Fruit fly (Drosophila melanogaster) whole organism, adult: ENCODE measurements around the gene CG16790.

Experiments used
- CG11617 ChIP-seq: fragments of 200-800 bp; sonication (Bioruptor generic); optimal IDR thresholded peaks from 2 replicates; lab custom pipeline; 2017; ENCODE audit warnings: mild to moderate bottlenecking, missing biosample characterization, missing genetic modification reagents, missing genetic modification characterization
- CG12768 ChIP-seq: fragments of 200-800 bp; sonication (Bioruptor generic); optimal IDR thresholded peaks from 2 replicates; lab custom pipeline; 2017; ENCODE audit warnings: missing biosample characterization, missing genetic modification characterization, mild to moderate bottlenecking, moderate library complexity, missing genetic modification reagents
- CG14711 ChIP-seq: fragments of 200-800 bp; sonication (Bioruptor generic); optimal IDR thresholded peaks from 2 replicates; lab custom pipeline; 2018; ENCODE audit warnings: missing biosample characterization, mild to moderate bottlenecking, missing genetic modification characterization, moderate library complexity
- CG1620 ChIP-seq: fragments of 200-800 bp; sonication (Bioruptor generic); optimal IDR thresholded peaks from 2 replicates; lab custom pipeline; 2016; ENCODE audit warnings: missing biosample characterization, missing genetic modification characterization
- CG33017 ChIP-seq: fragments of 200-800 bp; sonication (Bioruptor generic); optimal IDR thresholded peaks from 2 replicates; lab custom pipeline; 2018; ENCODE audit warnings: missing biosample characterization, mild to moderate bottlenecking, missing genetic modification characterization, moderate library complexity
- CG5204 ChIP-seq: fragments of 200-800 bp; sonication (Bioruptor generic); optimal IDR thresholded peaks from 2 replicates; lab custom pipeline; 2016; ENCODE audit warnings: missing biosample characterization, missing genetic modification characterization
- CG7045 ChIP-seq: fragments of 200-800 bp; sonication (Bioruptor generic); optimal IDR thresholded peaks from 2 replicates; lab custom pipeline; 2017; ENCODE audit warnings: missing biosample characterization, mild to moderate bottlenecking, missing genetic modification characterization
- CG7101 ChIP-seq: fragments of 200-800 bp; sonication (Bioruptor generic); optimal IDR thresholded peaks from 2 replicates; lab custom pipeline; 2018; ENCODE audit warnings: missing biosample characterization, mild to moderate bottlenecking, missing genetic modification characterization, moderate library complexity
- Clk ChIP-seq: fragments of 200-800 bp; sonication (Bioruptor generic); optimal IDR thresholded peaks from 2 replicates; lab custom pipeline; 2017; ENCODE audit warnings: missing biosample characterization, missing genetic modification characterization
- Crg-1 ChIP-seq: fragments of 200-800 bp; sonication (Bioruptor generic); optimal IDR thresholded peaks from 2 replicates; lab custom pipeline; 2016; ENCODE audit warnings: missing biosample characterization, missing genetic modification characterization
- Hr96 ChIP-seq: fragments of 200-800 bp; sonication (Bioruptor generic); optimal IDR thresholded peaks from 2 replicates; lab custom pipeline; 2016; ENCODE audit warnings: missing biosample characterization, missing genetic modification characterization
- Mnt ChIP-seq: fragments of 200-800 bp; sonication (Bioruptor generic); optimal IDR thresholded peaks from 2 replicates; lab custom pipeline; 2016; ENCODE audit warnings: missing biosample characterization, mild to moderate bottlenecking, missing genetic modification characterization
- bab1 ChIP-seq: fragments of 200-800 bp; sonication (Bioruptor generic); optimal IDR thresholded peaks from 3 replicates; lab custom pipeline; 2019; ENCODE audit warnings: missing biosample characterization, mild to moderate bottlenecking, missing genetic modification characterization, moderate library complexity
- cic ChIP-seq: fragments of 200-800 bp; sonication (Bioruptor generic); optimal IDR thresholded peaks from 2 replicates; lab custom pipeline; 2017; ENCODE audit warnings: missing biosample characterization, mild to moderate bottlenecking, missing genetic modification characterization, moderate library complexity
- cnc ChIP-seq, 2 experiments: fragments of >200 bp; optimal IDR thresholded peaks; 2 replicates each; lab custom pipeline; 2017
- kay ChIP-seq: fragments of 200-800 bp; sonication (Bioruptor generic); peaks from one replicate; lab custom pipeline; 2016; ENCODE audit warnings: missing biosample characterization, missing genetic modification characterization, borderline replicate concordance
- ovo ChIP-seq: fragments of 200-800 bp; sonication (Bioruptor generic); optimal IDR thresholded peaks from 2 replicates; lab custom pipeline; 2016; ENCODE audit warnings: missing biosample characterization, missing genetic modification characterization
- pad ChIP-seq: fragments of 200-800 bp; sonication (Bioruptor generic); optimal IDR thresholded peaks from 3 replicates; lab custom pipeline; 2017; ENCODE audit warnings: missing biosample characterization, missing genetic modification characterization, mild to moderate bottlenecking, moderate library complexity, missing genetic modification reagents
- tj ChIP-seq: fragments of 200-800 bp; sonication (Bioruptor generic); optimal IDR thresholded peaks from 3 replicates; lab custom pipeline; 2017; ENCODE audit warnings: missing biosample characterization, mild to moderate bottlenecking, missing genetic modification characterization, moderate library complexity
- toe ChIP-seq: fragments of 200-800 bp; sonication (Bioruptor generic); optimal IDR thresholded peaks from 2 replicates; lab custom pipeline; 2016; ENCODE audit warnings: missing biosample characterization, missing genetic modification characterization

The CG16790 gene

DNA sequence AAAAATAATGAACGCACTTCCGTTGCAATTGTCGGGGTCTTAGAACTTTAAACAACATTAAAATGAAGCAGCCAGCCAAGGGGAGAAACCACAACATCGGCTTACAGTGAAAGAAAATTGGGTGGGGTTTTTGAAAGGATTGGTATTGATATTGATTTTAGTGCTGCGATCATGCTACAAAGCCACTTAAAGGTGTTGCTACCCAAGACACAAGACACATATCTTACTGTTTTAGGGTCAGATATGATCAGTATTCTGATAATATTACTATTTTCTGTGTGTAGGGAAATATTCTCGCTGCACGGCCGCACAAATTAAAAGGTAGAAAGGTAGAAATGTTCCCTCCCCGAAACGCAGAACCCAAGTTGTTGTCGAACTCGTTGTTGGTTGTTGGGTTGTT lies 35.1 kb upstream of the CG16790 start:
- TF ChIP-seq CG7045 (GFP tag; lab: Kevin White, UChicago) (no peak), CG1620 (no peak), Crg-1 (GFP tag; lab: Kevin White, UChicago) (no peak), Clk (GFP tag; lab: Kevin White, UChicago) (no peak), tj (GFP tag; lab: Kevin White, UChicago) (no peak), CG33017 (no peak), cnc (optimal IDR thresholded peaks at IDR 0.05; lab: Kevin White, UChicago) (no peak), Hr96 (GFP tag; lab: Kevin White, UChicago) (no peak), CG12768 (GFP tag; lab: Kevin White, UChicago) (no peak), CG5204 (GFP tag; lab: Kevin White, UChicago) (no peak), pad (GFP tag; lab: Kevin White, UChicago) (no peak), CG7101 (tag; lab: Kevin White, UChicago) (no peak), CG11617 (GFP tag; lab: Kevin White, UChicago) (no peak), bab1 (no peak), kay (GFP tag; lab: Kevin White, UChicago) (no peak), Mnt (GFP tag; lab: Kevin White, UChicago) (no peak)

DNA sequence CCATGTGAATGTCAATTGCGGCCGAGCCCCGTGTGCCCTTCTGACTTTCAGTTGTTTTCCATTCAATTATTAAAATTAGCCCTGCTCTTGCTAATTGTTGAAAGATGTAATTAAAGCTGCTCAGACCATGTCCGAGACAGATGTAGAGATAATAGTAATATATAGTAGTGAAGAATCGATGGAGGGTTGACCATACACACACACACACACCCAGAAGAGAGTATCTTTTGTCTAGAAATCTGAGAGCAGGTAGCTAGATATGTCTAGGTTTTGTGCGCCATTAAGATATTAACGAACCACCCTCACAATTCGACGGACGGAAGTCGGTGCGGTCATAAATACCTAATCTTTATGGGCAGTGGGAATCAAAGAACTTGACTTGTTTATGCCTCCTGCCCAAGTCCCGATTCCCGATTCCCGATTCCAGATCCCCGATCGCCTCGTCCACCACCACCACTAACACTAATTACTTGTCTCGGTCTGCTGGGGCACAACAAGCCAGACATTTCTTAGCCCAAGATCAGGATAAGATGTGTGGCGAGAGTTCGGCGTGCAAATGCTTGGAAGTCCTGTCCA lies 34.5 kb upstream of the CG16790 start:
- TF ChIP-seq CG11617 (GFP tag; lab: Kevin White, UChicago) (no peak), ovo (GFP tag; lab: Kevin White, UChicago) (no peak), tj (GFP tag; lab: Kevin White, UChicago) (no peak), CG1620 (no peak), CG7101 (tag; lab: Kevin White, UChicago) (no peak), pad (GFP tag; lab: Kevin White, UChicago) (no peak), kay (GFP tag; lab: Kevin White, UChicago) (no peak), CG33017 (no peak), CG12768 (GFP tag; lab: Kevin White, UChicago) (no peak), Crg-1 (GFP tag; lab: Kevin White, UChicago) (no peak)

DNA sequence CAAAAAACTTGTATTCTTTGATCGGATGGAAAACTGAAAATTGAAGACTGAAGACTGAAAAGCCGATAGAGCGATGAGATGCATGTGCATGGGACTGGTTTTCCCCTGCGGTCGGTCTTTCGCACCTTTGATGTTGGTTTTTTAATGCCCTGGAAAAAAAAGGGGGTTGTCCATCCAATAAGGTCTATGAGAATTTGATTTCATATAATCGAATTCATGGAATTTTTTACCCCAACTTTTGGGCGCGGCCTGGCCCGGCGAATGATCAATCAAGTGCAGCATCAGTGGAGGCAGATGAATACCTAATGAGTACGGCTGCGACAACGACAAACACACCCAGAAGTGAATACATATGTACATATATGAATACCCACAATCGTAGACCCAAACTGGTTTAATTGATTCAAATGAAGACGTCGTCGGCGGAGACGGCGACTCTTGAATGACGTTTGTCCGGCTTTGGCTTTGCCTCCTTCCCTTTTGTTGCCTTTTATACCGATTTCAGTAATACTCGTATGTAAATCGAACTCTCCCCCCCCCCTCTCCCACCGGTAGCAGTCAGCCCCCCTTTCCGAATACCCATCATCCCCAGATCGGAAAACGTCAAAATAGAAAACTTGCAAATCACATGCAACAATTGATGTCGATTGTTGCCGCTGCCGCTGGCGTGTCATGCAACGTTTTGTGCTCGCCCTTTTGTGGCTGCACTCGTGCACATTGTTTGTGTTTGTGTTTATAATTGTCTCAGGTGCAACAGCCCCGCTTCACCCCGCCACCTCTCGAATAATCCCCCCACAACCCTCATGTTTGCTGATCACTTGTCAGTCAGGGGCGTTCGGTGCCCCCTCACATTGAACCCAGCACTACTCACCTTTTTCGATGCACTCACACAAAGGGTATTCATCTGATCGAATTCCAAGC lies 33.3 kb upstream of the CG16790 start:
- TF ChIP-seq CG14711 (tag; lab: Kevin White, UChicago) (no peak), toe (GFP tag; lab: Kevin White, UChicago) (no peak), CG11617 (GFP tag; lab: Kevin White, UChicago) (no peak), Clk (GFP tag; lab: Kevin White, UChicago) (no peak), Hr96 (GFP tag; lab: Kevin White, UChicago) (no peak), cnc (optimal IDR thresholded peaks at IDR 0.05; lab: Kevin White, UChicago) (no peak), cic (GFP tag; lab: Kevin White, UChicago) (no peak), CG5204 (GFP tag; lab: Kevin White, UChicago) (no peak), kay (GFP tag; lab: Kevin White, UChicago) (no peak), CG7045 (GFP tag; lab: Kevin White, UChicago) (no peak), CG7101 (tag; lab: Kevin White, UChicago) (no peak), pad (GFP tag; lab: Kevin White, UChicago) (no peak)

DNA sequence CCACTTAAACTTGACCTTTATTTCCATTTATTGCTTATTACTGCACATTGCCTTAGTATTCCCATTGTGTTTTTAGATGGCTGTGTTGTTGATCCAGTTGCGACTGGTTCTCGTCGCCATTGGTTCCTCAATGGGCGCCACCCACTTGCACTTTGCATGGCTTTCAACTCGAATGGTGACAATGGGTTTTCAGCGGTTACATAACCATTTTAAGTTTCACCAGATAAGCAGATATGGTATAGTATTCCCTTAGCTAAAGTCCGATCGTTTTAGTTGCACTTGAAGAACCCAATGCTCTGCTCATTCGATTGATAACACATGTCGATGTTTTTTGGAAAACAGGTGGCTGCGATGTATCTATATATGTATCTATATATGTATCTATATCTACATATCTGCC lies 31.9 kb upstream of the CG16790 start:
- TF ChIP-seq Mnt (GFP tag; lab: Kevin White, UChicago) (no peak), cic (GFP tag; lab: Kevin White, UChicago) (peak; percentile 36), CG11617 (GFP tag; lab: Kevin White, UChicago) (no peak), CG7045 (GFP tag; lab: Kevin White, UChicago) (no peak), Hr96 (GFP tag; lab: Kevin White, UChicago) (no peak), tj (GFP tag; lab: Kevin White, UChicago) (peak; percentile 33), CG12768 (GFP tag; lab: Kevin White, UChicago) (peak; percentile 10), Crg-1 (GFP tag; lab: Kevin White, UChicago) (no peak), kay (GFP tag; lab: Kevin White, UChicago) (peak; percentile 12), ovo (GFP tag; lab: Kevin White, UChicago) (peak; percentile 15), toe (GFP tag; lab: Kevin White, UChicago) (no peak)

DNA sequence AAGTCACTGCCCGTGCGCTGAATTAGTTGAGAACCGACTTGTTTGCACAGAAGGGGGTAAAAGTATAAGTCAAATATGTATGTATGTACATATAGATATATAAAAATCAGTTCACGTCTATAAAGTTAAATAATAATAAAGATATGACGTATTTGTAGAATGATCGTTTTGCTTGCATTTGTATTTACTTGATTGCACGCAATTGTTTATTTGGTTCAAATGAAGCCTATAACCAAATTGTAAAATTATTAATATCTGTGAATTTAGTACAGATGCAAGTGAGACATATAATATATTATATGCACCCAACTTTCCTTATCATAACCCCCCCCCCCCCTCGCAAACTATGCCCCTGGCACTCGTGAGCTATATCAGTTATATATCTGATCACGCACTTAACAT lies 30.5 kb upstream of the CG16790 start:
- no peak for TF ChIP-seq Hr96 (GFP tag; lab: Kevin White, UChicago)
- TF ChIP-seq CG7045 (GFP tag; lab: Kevin White, UChicago) = peak; percentile 90
- TF ChIP-seq cnc (optimal IDR thresholded peaks at IDR 0.05; lab: Kevin White, UChicago) = no peak
- TF ChIP-seq CG12768 (GFP tag; lab: Kevin White, UChicago) = peak; percentile 83
- TF ChIP-seq cic (GFP tag; lab: Kevin White, UChicago) = peak; percentile 90
- TF ChIP-seq tj (GFP tag; lab: Kevin White, UChicago) = peak; percentile 40
- TF ChIP-seq CG5204 (GFP tag; lab: Kevin White, UChicago) = no peak
- peak; percentile 82 for TF ChIP-seq CG33017
- peak; percentile 58 for TF ChIP-seq Clk (GFP tag; lab: Kevin White, UChicago)
- peak; percentile 6 for TF ChIP-seq CG1620
- peak; percentile 81 for TF ChIP-seq kay (GFP tag; lab: Kevin White, UChicago)
- peak; percentile 44 for TF ChIP-seq Mnt (GFP tag; lab: Kevin White, UChicago)
- TF ChIP-seq ovo (GFP tag; lab: Kevin White, UChicago) = peak; percentile 54
- peak; percentile 82 for TF ChIP-seq CG11617 (GFP tag; lab: Kevin White, UChicago)
- peak; percentile 37 for TF ChIP-seq bab1
- TF ChIP-seq pad (GFP tag; lab: Kevin White, UChicago) = peak; percentile 56
- peak; percentile 60 for TF ChIP-seq Crg-1 (GFP tag; lab: Kevin White, UChicago)
- peak; percentile 44 for TF ChIP-seq CG14711 (tag; lab: Kevin White, UChicago)
- peak; percentile 49 for TF ChIP-seq toe (GFP tag; lab: Kevin White, UChicago)
- peak; percentile 77 for TF ChIP-seq CG7101 (tag; lab: Kevin White, UChicago)
